Worm (Caenorhabditis elegans) whole organism, L4/young adult: ENCODE data around the gene phyh-1.

Experiments used
- W03F9.2 ChIP-seq: fragments of 150-350 bp; optimal IDR thresholded peaks from 2 replicates; lab custom pipeline; 2014; ENCODE audit warnings: missing biosample characterization, missing genetic modification characterization
- dao-5 ChIP-seq: sonication (generic microtip); optimal IDR thresholded peaks from 2 replicates; lab custom pipeline; 2016; ENCODE audit warnings: missing genotype, missing genetic modification characterization, moderate library complexity, missing compliant biosample characterization
- him-1 ChIP-seq: sonication (generic microtip); optimal IDR thresholded peaks from 2 replicates; lab custom pipeline; 2016; ENCODE audit warnings: missing genotype, missing genetic modification reagents, missing genetic modification characterization, missing compliant biosample characterization

DNA sequence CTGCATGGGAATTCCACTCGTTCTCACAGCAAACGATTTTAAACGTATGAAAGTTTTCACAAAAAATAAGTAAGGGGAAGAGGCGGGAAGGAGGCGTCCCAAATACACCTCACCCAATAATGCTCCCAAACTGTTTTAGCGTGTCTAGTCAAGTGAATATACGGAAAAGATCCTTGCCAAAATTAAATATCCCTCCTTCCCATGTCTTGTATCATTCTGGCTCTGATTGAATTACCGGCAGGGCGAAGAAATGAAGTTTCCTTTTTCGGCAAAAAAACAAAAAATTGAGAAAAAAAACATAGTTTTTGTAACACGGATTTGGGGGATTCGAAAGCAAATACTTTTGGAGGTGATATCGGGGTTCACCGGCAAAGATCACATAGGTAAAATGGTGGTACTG is 20.3 kb downstream of the phyh-1 start:
- TF ChIP-seq W03F9.2 (tag; lab: Kevin White, UChicago) (no peak), dao-5 (tag; lab: Kevin White, UChicago) (no peak), him-1 (tag; lab: Kevin White, UChicago) (no peak)
